Worm (Caenorhabditis elegans) whole organism, early embryonic: ENCODE data around the gene Y6E2A.1.
"Not testable (repeated sequence)": the region's sequence is repeated elsewhere in the genome, so short reads cannot be mapped to it uniquely, and the experiment has no call there.

Experiments
- B0310.2 ChIP-seq: sonication (generic microtip); optimal IDR thresholded peaks from 2 replicates; lab custom pipeline; 2016; ENCODE audit warnings: mild to moderate bottlenecking, missing genetic modification characterization, missing compliant biosample characterization
- F13C5.2 ChIP-seq: sonication (generic microtip); optimal IDR thresholded peaks from 2 replicates; lab custom pipeline; 2017; ENCODE audit warnings: mild to moderate bottlenecking, missing genetic modification characterization, inconsistent platforms, missing compliant biosample characterization
- aly-1 ChIP-seq: sonication (generic microtip); optimal IDR thresholded peaks from 2 replicates; lab custom pipeline; 2016; ENCODE audit warnings: missing genetic modification characterization, missing compliant biosample characterization
- ama-1 ChIP-seq: fragments of 150-350 bp; optimal IDR thresholded peaks from 2 replicates; lab custom pipeline; 2014
- ceh-13 ChIP-seq: fragments of 200-800 bp; sonication (Bioruptor generic); optimal IDR thresholded peaks from 2 replicates; lab custom pipeline; 2018; ENCODE audit warnings: mild to moderate bottlenecking, missing genetic modification characterization, missing compliant biosample characterization
- ceh-36 ChIP-seq: sonication (generic microtip); optimal IDR thresholded peaks from 2 replicates; lab custom pipeline; 2016; ENCODE audit warnings: missing genetic modification characterization, inconsistent platforms, missing compliant biosample characterization
- ets-7 ChIP-seq: sonication (generic microtip); optimal IDR thresholded peaks from 2 replicates; lab custom pipeline; 2016; ENCODE audit warnings: missing genotype, missing genetic modification characterization, missing compliant biosample characterization
- flt-1 ChIP-seq: fragments of 200-800 bp; sonication (Bioruptor generic); IDR thresholded peaks from 2 replicates; pipeline ENCODE4 v1.3.6; 2022; ENCODE audit warnings: missing genetic modification characterization, missing compliant biosample characterization
- hmbx-1 ChIP-seq: sonication (generic microtip); optimal IDR thresholded peaks from 2 replicates; lab custom pipeline; 2016; ENCODE audit warnings: mild to moderate bottlenecking, missing genetic modification characterization, missing compliant biosample characterization
- hmg-4 ChIP-seq: fragments of 200-800 bp; sonication (Bioruptor generic); optimal IDR thresholded peaks from 2 replicates; lab custom pipeline; 2018; ENCODE audit warnings: mild to moderate bottlenecking, missing genetic modification characterization, missing compliant biosample characterization
- hnd-1 ChIP-seq: sonication (generic microtip); optimal IDR thresholded peaks from 2 replicates; lab custom pipeline; 2016; ENCODE audit warnings: missing genetic modification characterization, missing compliant biosample characterization
- pes-1 ChIP-seq: fragments of 200-800 bp; sonication (Bioruptor generic); IDR thresholded peaks from 2 replicates; pipeline ENCODE4 v1.3.6; 2022; ENCODE audit warnings: missing genetic modification reagents, missing genetic modification characterization, missing compliant biosample characterization
- scrt-1 ChIP-seq: fragments of 200-800 bp; sonication (Bioruptor generic); IDR thresholded peaks from 2 replicates; pipeline ENCODE4 v1.3.6; 2022; ENCODE audit warnings: missing genetic modification characterization, missing compliant biosample characterization
- sea-1 ChIP-seq: fragments of 200-800 bp; sonication (Bioruptor generic); conservative IDR thresholded peaks from 2 replicates; pipeline ENCODE4 v1.3.6; 2022; ENCODE audit warnings: missing genetic modification characterization, missing compliant biosample characterization
- tbx-11 ChIP-seq: fragments of 200-800 bp; sonication (Bioruptor generic); IDR thresholded peaks from 2 replicates; pipeline ENCODE4 v1.3.6; 2022; ENCODE audit warnings: missing genetic modification characterization, missing compliant biosample characterization
- tbx-37 ChIP-seq: fragments of 200-800 bp; sonication (Bioruptor generic); conservative IDR thresholded peaks from 2 replicates; pipeline ENCODE4 v1.3.6; 2022; ENCODE audit warnings: missing genetic modification reagents, missing genetic modification characterization, missing compliant biosample characterization
- tra-4 ChIP-seq: sonication (generic microtip); optimal IDR thresholded peaks from 2 replicates; lab custom pipeline; 2017; ENCODE audit warnings: missing genetic modification characterization, missing compliant biosample characterization

Y6E2A.1 gene

ce11 chrV:15744366-15744765, 34.1 kb upstream of the Y6E2A.1 start, which contains the start of gene str-19:
Gene str-19 (minus strand): TSS chrV:15744466.
- not testable (repeated sequence) for TF ChIP-seq pes-1 (GFP tag; lab: Robert Waterston, UW); sea-1; hnd-1 (tag; lab: Kevin White, UChicago)

- TF ChIP-seq sea-1 = no peak
These were observed 31.6 kb upstream of the Y6E2A.1 start, which contains the start of gene str-18 for ce11 chrV:15741851-15742250. Gene str-18 (minus strand): TSS chrV:15741951.

- TF ChIP-seq ama-1 (lab: Kevin White, UChicago) (no peak), ceh-36 (no peak), tra-4 (tag; lab: Kevin White, UChicago) (no peak), ceh-13 (GFP tag; lab: Kevin White, UChicago) (no peak), pes-1 (GFP tag; lab: Robert Waterston, UW) (no peak), B0310.2 (no peak), tbx-11 (no peak), tbx-37 (GFP tag; lab: Robert Waterston, UW) (no peak), aly-1 (tag; lab: Kevin White, UChicago) (no peak), hmbx-1 (tag; lab: Kevin White, UChicago) (no peak), ets-7 (tag; lab: Kevin White, UChicago) (no peak), F13C5.2 (tag; lab: Kevin White, UChicago) (no peak), hnd-1 (tag; lab: Kevin White, UChicago) (no peak), hmg-4 (GFP tag; lab: Kevin White, UChicago) (no peak)
These were observed 25.4 kb upstream of the Y6E2A.1 start, which contains the start of gene str-27 for ce11 chrV:15735720-15736119. Gene str-27 (minus strand): TSS chrV:15735820.

- TF ChIP-seq ceh-13 (GFP tag; lab: Kevin White, UChicago) = no peak
- TF ChIP-seq B0310.2 = no peak
These were observed 23.3 kb upstream of the Y6E2A.1 start, which contains the start of gene T23D5.3 for ce11 chrV:15733568-15733967. Gene T23D5.3 (minus strand): TSS chrV:15733668.

- TF ChIP-seq ceh-13 (GFP tag; lab: Kevin White, UChicago) (no peak), aly-1 (tag; lab: Kevin White, UChicago) (no peak), hmg-4 (GFP tag; lab: Kevin White, UChicago) (no peak), flt-1 (GFP tag; lab: Robert Waterston, UW) (no peak), sea-1 (no peak), F13C5.2 (tag; lab: Kevin White, UChicago) (no peak), pes-1 (GFP tag; lab: Robert Waterston, UW) (no peak), ets-7 (tag; lab: Kevin White, UChicago) (no peak), scrt-1 (GFP tag; lab: Robert Waterston, UW) (no peak), ama-1 (lab: Kevin White, UChicago) (no peak), tra-4 (tag; lab: Kevin White, UChicago) (no peak), hnd-1 (tag; lab: Kevin White, UChicago) (no peak), ceh-36 (no peak), tbx-11 (no peak), hmbx-1 (tag; lab: Kevin White, UChicago) (no peak), tbx-37 (GFP tag; lab: Robert Waterston, UW) (no peak), B0310.2 (no peak)
These were observed 22.7 kb upstream of the Y6E2A.1 start for ce11 chrV:15733020-15733419.

ce11 chrV:15732209-15732608, 21.9 kb upstream of the Y6E2A.1 start, which contains the start of gene str-38:
Gene str-38 (minus strand): TSS chrV:15732309.
- no peak for TF ChIP-seq tbx-11

ce11 chrV:15730459-15730858, 20.2 kb upstream of the Y6E2A.1 start, which contains the start of gene Y6E2A.10:
Gene Y6E2A.10 (minus strand): TSS chrV:15730559.
- no peak for TF ChIP-seq B0310.2
- TF ChIP-seq scrt-1 (GFP tag; lab: Robert Waterston, UW) = no peak
- no peak for TF ChIP-seq hmbx-1 (tag; lab: Kevin White, UChicago)
- no peak for TF ChIP-seq F13C5.2 (tag; lab: Kevin White, UChicago)
- no peak for TF ChIP-seq ceh-36
- no peak for TF ChIP-seq tbx-11
- TF ChIP-seq sea-1 = no peak
- TF ChIP-seq ama-1 (lab: Kevin White, UChicago) = no peak
- no peak for TF ChIP-seq aly-1 (tag; lab: Kevin White, UChicago)
- no peak for TF ChIP-seq tra-4 (tag; lab: Kevin White, UChicago)
- no peak for TF ChIP-seq hnd-1 (tag; lab: Kevin White, UChicago)
- no peak for TF ChIP-seq hmg-4 (GFP tag; lab: Kevin White, UChicago)
- no peak for TF ChIP-seq ceh-13 (GFP tag; lab: Kevin White, UChicago)
- TF ChIP-seq flt-1 (GFP tag; lab: Robert Waterston, UW) = no peak
- TF ChIP-seq pes-1 (GFP tag; lab: Robert Waterston, UW) = no peak
- TF ChIP-seq ets-7 (tag; lab: Kevin White, UChicago) = no peak
- TF ChIP-seq tbx-37 (GFP tag; lab: Robert Waterston, UW) = no peak

ce11 chrV:15726610-15727009, 16.3 kb upstream of the Y6E2A.1 start, which contains the start of the genes irld-57 and sfxn-1.3:
Gene irld-57 (minus strand): TSS chrV:15726710.
Gene sfxn-1.3 (plus strand): TSS chrV:15726841.
- TF ChIP-seq ets-7 (tag; lab: Kevin White, UChicago) = no peak
- TF ChIP-seq pes-1 (GFP tag; lab: Robert Waterston, UW) = no peak

- no peak for TF ChIP-seq hmbx-1 (tag; lab: Kevin White, UChicago)
- no peak for TF ChIP-seq B0310.2
- no peak for TF ChIP-seq scrt-1 (GFP tag; lab: Robert Waterston, UW)
- no peak for TF ChIP-seq tra-4 (tag; lab: Kevin White, UChicago)
- TF ChIP-seq aly-1 (tag; lab: Kevin White, UChicago) = no peak
- TF ChIP-seq tbx-37 (GFP tag; lab: Robert Waterston, UW) = no peak
- TF ChIP-seq sea-1 = no peak
- no peak for TF ChIP-seq ama-1 (lab: Kevin White, UChicago)
- TF ChIP-seq ceh-36 = no peak
- TF ChIP-seq hnd-1 (tag; lab: Kevin White, UChicago) = no peak
- TF ChIP-seq pes-1 (GFP tag; lab: Robert Waterston, UW) = no peak
- TF ChIP-seq ceh-13 (GFP tag; lab: Kevin White, UChicago) = no peak
- no peak for TF ChIP-seq tbx-11
- TF ChIP-seq hmg-4 (GFP tag; lab: Kevin White, UChicago) = no peak
These were observed 11.6 kb upstream of the Y6E2A.1 start, which contains the start of gene srh-140 for ce11 chrV:15721888-15722287. Gene srh-140 (plus strand): TSS chrV:15722188.
